Fruit fly (Drosophila melanogaster): ENCODE results near the gene Orct.

dm6 chr3R:24259278-24260040, 16.6 kb upstream of the Orct start:
- no peak for TF ChIP-seq CG8478 (optimal IDR thresholded peaks at IDR 0.05)
- no peak for TF ChIP-seq CTCF (optimal IDR thresholded peaks at IDR 0.05)

Data from S2 (cell line).